Fruit fly (Drosophila melanogaster): Measurements from ENCODE around the gene grk.
A peak's percentile ranks its signal among the peaks of the same experiment; 100 is the strongest.

The grk gene

dm6 chr2L:8403286-8404270 is 29.8 kb downstream of the grk start, which contains the start of gene emb (continued):
- TF ChIP-seq eyg (GFP tag; optimal IDR thresholded peaks at IDR 0.05) (peak; percentile 29), Sry-β (GFP tag; optimal IDR thresholded peaks at IDR 0.05) (peak; percentile 3), vvl (GFP tag; IDR thresholded peaks at IDR 0.05) (peak; percentile 55), pzg (GFP tag; optimal IDR thresholded peaks at IDR 0.05) (peak; percentile 97), Usf (GFP tag; optimal IDR thresholded peaks at IDR 0.05) (no peak), CG11723 (GFP tag; optimal IDR thresholded peaks at IDR 0.05) (no peak), H15 (GFP tag; IDR thresholded peaks at IDR 0.05) (no peak), CG8281 (tag; optimal IDR thresholded peaks at IDR 0.05) (no peak), crol (GFP tag; IDR thresholded peaks at IDR 0.05) (no peak), CG12942 (GFP tag; optimal IDR thresholded peaks at IDR 0.05) (peak; percentile 9), CTCF (GFP tag; optimal IDR thresholded peaks at IDR 0.05) (no peak), CG17802 (tag; optimal IDR thresholded peaks at IDR 0.05) (peak; percentile 40), CG6689 (GFP tag; IDR thresholded peaks at IDR 0.05) (0 out of 2 replicates have a peak, but pooled peaks have one; percentile 34), Blimp-1 (GFP tag; optimal IDR thresholded peaks at IDR 0.05) (no peak), btn (GFP tag; optimal IDR thresholded peaks at IDR 0.05) (no peak), CG13296 (GFP tag; optimal IDR thresholded peaks at IDR 0.05) (no peak), nom (GFP tag; optimal IDR thresholded peaks at IDR 0.05) (peak; percentile 91), Hsf (GFP tag; optimal IDR thresholded peaks at IDR 0.05) (peak; percentile 40), Dp (GFP tag; optimal IDR thresholded peaks at IDR 0.05) (peak; percentile 65), ewg (GFP tag; optimal IDR thresholded peaks at IDR 0.05) (peak; percentile 53), CG2129 (GFP tag; IDR thresholded peaks at IDR 0.05; ENCODE audit: partially characterized antibody) (peak; percentile 67; the same call in 1 of the 2 replicates), ATbp (GFP tag; optimal IDR thresholded peaks at IDR 0.05) (no peak), CG31365 (tag; optimal IDR thresholded peaks at IDR 0.05) (no peak), CG10462 (GFP tag; optimal IDR thresholded peaks at IDR 0.05) (no peak), CG6791 (GFP tag; IDR thresholded peaks at IDR 0.05; ENCODE audit: partially characterized antibody) (peak; percentile 99), gsb-n (tag; optimal IDR thresholded peaks at IDR 0.05) (no peak), Aef1 (GFP tag; IDR thresholded peaks at IDR 0.05) (no peak), pb (GFP tag; optimal IDR thresholded peaks at IDR 0.05) (peak; percentile 36), CG15269 (tag; optimal IDR thresholded peaks at IDR 0.05) (no peak), CG3065 (GFP tag; optimal IDR thresholded peaks at IDR 0.05) (no peak), ftz-f1 (GFP tag; optimal IDR thresholded peaks at IDR 0.05) (peak; percentile 19), CG7839 (tag; optimal IDR thresholded peaks at IDR 0.05) (no peak), CG32772 (GFP tag; IDR thresholded peaks at IDR 0.05) (no peak), CG5953 (GFP tag; IDR thresholded peaks at IDR 0.05) (no peak), Lpt (GFP tag; optimal IDR thresholded peaks at IDR 0.05) (no peak), ci (GFP tag; IDR thresholded peaks at IDR 0.05) (0 out of 3 replicates have a peak, but pooled peaks have one; percentile 15), Optix (GFP tag; IDR thresholded peaks at IDR 0.05) (no peak), CG11456 (GFP tag; IDR thresholded peaks at IDR 0.05) (peak; percentile 26; the same call in 2 of the 3 replicates), CG15514 (GFP tag; optimal IDR thresholded peaks at IDR 0.05) (peak; percentile 91), CG15601 (tag; optimal IDR thresholded peaks at IDR 0.05) (peak; percentile 47), MESR4 (GFP tag; optimal IDR thresholded peaks at IDR 0.05) (peak; percentile 95), D19A (tag; optimal IDR thresholded peaks at IDR 0.05) (peak; percentile 19), eve (GFP tag; optimal IDR thresholded peaks at IDR 0.05) (no peak), CG17186 (GFP tag; optimal IDR thresholded peaks at IDR 0.05) (peak; percentile 35), Abd-B (GFP tag; optimal IDR thresholded peaks at IDR 0.05) (no peak), dm (GFP tag; optimal IDR thresholded peaks at IDR 0.05) (peak; percentile 83), CG9797 (GFP tag; optimal IDR thresholded peaks at IDR 0.05) (peak; percentile 94), zf30C (GFP tag; optimal IDR thresholded peaks at IDR 0.05) (no peak), tin (GFP tag; optimal IDR thresholded peaks at IDR 0.05) (peak; percentile 34)

Measured in whole organism, embryonic.